Fruit fly (Drosophila melanogaster): ENCODE data around the gene PolA2.

PolA2 gene

dm6 chr3R:27288202-27289135 lies 49.5 kb downstream of the PolA2 start, which contains the start of the genes bigmax and Hmu (continued):
- TF ChIP-seq pho (GFP tag; optimal IDR thresholded peaks at IDR 0.05): peak; percentile 93
- TF ChIP-seq Asciz (GFP tag; optimal IDR thresholded peaks at IDR 0.05): peak; percentile 36
- TF ChIP-seq Ssrp (tag; optimal IDR thresholded peaks at IDR 0.05): peak; percentile 70
- peak; percentile 95 for TF ChIP-seq CG9797 (GFP tag; optimal IDR thresholded peaks at IDR 0.05)
- peak; percentile 90 for TF ChIP-seq ranshi (GFP tag; IDR thresholded peaks at IDR 0.05)
- peak; percentile 92 for TF ChIP-seq mirr (GFP tag; optimal IDR thresholded peaks at IDR 0.05)
- peak; percentile 85 for TF ChIP-seq Bgb (GFP tag; IDR thresholded peaks at IDR 0.05; ENCODE audit: partially characterized antibody)
- peak; percentile 86 for TF ChIP-seq CG17361 (GFP tag; IDR thresholded peaks at IDR 0.05)
- no peak for TF ChIP-seq Sry-β (GFP tag; optimal IDR thresholded peaks at IDR 0.05)
- no peak for TF ChIP-seq CkIIα-i1 (GFP tag; IDR thresholded peaks at IDR 0.05)
- no peak for TF ChIP-seq HLHmδ (GFP tag; optimal IDR thresholded peaks at IDR 0.05)
- TF ChIP-seq CG13894 (tag; optimal IDR thresholded peaks at IDR 0.05): peak; percentile 90
- peak; percentile 64 for TF ChIP-seq NK7.1 (GFP tag; optimal IDR thresholded peaks at IDR 0.05)
- no peak for TF ChIP-seq CG1832 (GFP tag; optimal IDR thresholded peaks at IDR 0.05)
- TF ChIP-seq CG31388 (GFP tag; optimal IDR thresholded peaks at IDR 0.05): peak; percentile 69
- TF ChIP-seq jigr1 (GFP tag; IDR thresholded peaks at IDR 0.05): peak; percentile 74; the same call in 2 of the 3 replicates
- TF ChIP-seq pan (optimal IDR thresholded peaks at IDR 0.05): no peak
- peak in 1 of 2 experiments; percentile 90 for TF ChIP-seq pan (GFP tag; optimal IDR thresholded peaks at IDR 0.05 in 1 of 2, IDR thresholded peaks at IDR 0.05 in 1 of 2)
- TF ChIP-seq zfh1 (GFP tag; IDR thresholded peaks at IDR 0.05): peak; percentile 81
- TF ChIP-seq Dip2 (GFP tag; IDR thresholded peaks at IDR 0.05): no peak
- peak; percentile 86 for TF ChIP-seq CG2712 (tag; optimal IDR thresholded peaks at IDR 0.05)
- peak; percentile 80 for TF ChIP-seq ase (GFP tag; IDR thresholded peaks at IDR 0.05)
- TF ChIP-seq oc (tag; optimal IDR thresholded peaks at IDR 0.05): peak; percentile 73
- TF ChIP-seq Ptx1 (GFP tag; IDR thresholded peaks at IDR 0.05): peak; percentile 88
- TF ChIP-seq Optix (GFP tag; IDR thresholded peaks at IDR 0.05): peak; percentile 74; the same call in 2 of the 3 replicates
- peak; percentile 29 for TF ChIP-seq kni (GFP tag; optimal IDR thresholded peaks at IDR 0.05)
- peak; percentile 87 for TF ChIP-seq phol (tag; optimal IDR thresholded peaks at IDR 0.05)
- peak; percentile 41 for TF ChIP-seq NC2α (GFP tag; optimal IDR thresholded peaks at IDR 0.05)
- TF ChIP-seq en (GFP tag; optimal IDR thresholded peaks at IDR 0.05): peak; percentile 68
- TF ChIP-seq gro (GFP tag; optimal IDR thresholded peaks at IDR 0.05): peak; percentile 91
- TF ChIP-seq CG30020 (tag; optimal IDR thresholded peaks at IDR 0.05): peak; percentile 70
- peak; percentile 20 for TF ChIP-seq CG3065 (GFP tag; optimal IDR thresholded peaks at IDR 0.05)
- TF ChIP-seq kay (GFP tag; optimal IDR thresholded peaks at IDR 0.05): peak; percentile 77
- TF ChIP-seq gem (tag; optimal IDR thresholded peaks at IDR 0.05): peak; percentile 89
- TF ChIP-seq sna (GFP tag; IDR thresholded peaks at IDR 0.05; ENCODE audit: partially characterized antibody): peak; percentile 97
- TF ChIP-seq CG4328 (GFP tag; optimal IDR thresholded peaks at IDR 0.05): peak; percentile 1
- TF ChIP-seq CG15601 (tag; optimal IDR thresholded peaks at IDR 0.05): peak; percentile 86
- TF ChIP-seq CG4820 (GFP tag; optimal IDR thresholded peaks at IDR 0.05): peak; percentile 82
- peak; percentile 92 to 93 for TF ChIP-seq dpn (GFP tag; optimal IDR thresholded peaks at IDR 0.05)
- TF ChIP-seq Med (GFP tag): peak; percentile 99
- peak; percentile 70 for TF ChIP-seq CG7928 (GFP tag; optimal IDR thresholded peaks at IDR 0.05)
- TF ChIP-seq dimm (GFP tag; IDR thresholded peaks at IDR 0.05): peak; percentile 15; the same call in 1 of the 2 replicates
- peak; percentile 48; the same call in 1 of the 2 replicates for TF ChIP-seq Awh (GFP tag; IDR thresholded peaks at IDR 0.05)
- peak; percentile 80 for TF ChIP-seq CG11247 (GFP tag; IDR thresholded peaks at IDR 0.05)
- TF ChIP-seq CG10267 (tag; optimal IDR thresholded peaks at IDR 0.05): peak; percentile 83
- TF ChIP-seq chn (GFP tag; optimal IDR thresholded peaks at IDR 0.05): peak; percentile 79
- TF ChIP-seq CG18599 (GFP tag; optimal IDR thresholded peaks at IDR 0.05): peak; percentile 85
- TF ChIP-seq CG5245 (GFP tag; optimal IDR thresholded peaks at IDR 0.05): peak; percentile 53

Measured in whole organism, embryonic.